Worm (Caenorhabditis elegans) whole organism, L1 larva: Measurements from ENCODE around the gene B0035.15.

Source experiments
- C04F5.9 ChIP-seq: sonication (generic microtip); optimal IDR thresholded peaks from 2 replicates; lab custom pipeline; 2016; ENCODE audit warnings: missing genetic modification characterization, missing compliant biosample characterization
- nhr-76 ChIP-seq: sonication (generic microtip); optimal IDR thresholded peaks from 2 replicates; lab custom pipeline; 2017; ENCODE audit warnings: missing biosample characterization, missing genetic modification characterization
- sox-4 ChIP-seq: sonication (generic microtip); optimal IDR thresholded peaks from 2 replicates; lab custom pipeline; 2016; ENCODE audit warnings: missing genetic modification characterization, missing compliant biosample characterization
- unc-62 ChIP-seq: fragments of 150-350 bp; optimal IDR thresholded peaks from 2 replicates; lab custom pipeline; 2014; ENCODE audit warnings: missing biosample characterization, missing genetic modification reagents, missing genetic modification characterization

ce11 chrIV:11329269-11329668 is 31.2 kb upstream of the B0035.15 start, which contains the start of gene leo-1:
- TF ChIP-seq unc-62 (GFP tag; lab: Kevin White, UChicago) (no peak), nhr-76 (no peak), C04F5.9 (tag; lab: Kevin White, UChicago) (no peak), sox-4 (no peak)
